Fruit fly (Drosophila melanogaster) whole organism, larva: ENCODE data around the gene mRpL47.

Experiments
- noc ChIP-seq: fragments of 200-800 bp; sonication (Bioruptor generic); optimal IDR thresholded peaks from 3 replicates; lab custom pipeline; 2019; ENCODE audit warnings: missing biosample characterization, mild to moderate bottlenecking, missing genetic modification characterization, moderate library complexity

The mRpL47 gene

dm6 chr3R:9501489-9502415 lies 14.0 kb downstream of the mRpL47 start:
- no peak for TF ChIP-seq noc

- TF ChIP-seq noc: peak; percentile 35
These were observed 15.3 kb downstream of the mRpL47 start for dm6 chr3R:9500193-9501051.

- TF ChIP-seq noc: no peak
These were observed 16.5 kb downstream of the mRpL47 start for dm6 chr3R:9499238-9499637.

- no peak for TF ChIP-seq noc
These were observed 19.0 kb downstream of the mRpL47 start for dm6 chr3R:9496748-9497147.

- no peak for TF ChIP-seq noc
These were observed 21.1 kb downstream of the mRpL47 start, which contains the start of gene phu for dm6 chr3R:9494627-9495009. Gene phu (plus strand): TSS chr3R:9494801.

- TF ChIP-seq noc: peak; percentile 63
These were observed 21.8 kb downstream of the mRpL47 start, which contains the start of gene CG16779 for dm6 chr3R:9493627-9494626. Gene CG16779 (minus strand): TSS chr3R:9493677.

dm6 chr3R:9492100-9492499 lies 23.6 kb downstream of the mRpL47 start:
- no peak for TF ChIP-seq noc

dm6 chr3R:9491065-9491567 lies 24.6 kb downstream of the mRpL47 start:
- no peak for TF ChIP-seq noc

- TF ChIP-seq noc: no peak
These were observed 27.2 kb downstream of the mRpL47 start for dm6 chr3R:9488493-9488892.

- no peak for TF ChIP-seq noc
These were observed 27.7 kb downstream of the mRpL47 start for dm6 chr3R:9487961-9488360.

- no peak for TF ChIP-seq noc
These were observed 28.1 kb downstream of the mRpL47 start for dm6 chr3R:9487561-9487960.

- no peak for TF ChIP-seq noc
These were observed 35.3 kb downstream of the mRpL47 start for dm6 chr3R:9480396-9480795.

- no peak for TF ChIP-seq noc
These were observed 47.6 kb downstream of the mRpL47 start for dm6 chr3R:9468109-9468508.
